Worm (Caenorhabditis elegans) whole organism, early embryonic: ENCODE results near the gene moc-5.

ENCODE experiments used
- B0310.2 ChIP-seq: sonication (generic microtip); optimal IDR thresholded peaks from 2 replicates; lab custom pipeline; 2016; ENCODE audit warnings: mild to moderate bottlenecking, missing genetic modification characterization, missing compliant biosample characterization
- F13C5.2 ChIP-seq: sonication (generic microtip); optimal IDR thresholded peaks from 2 replicates; lab custom pipeline; 2017; ENCODE audit warnings: mild to moderate bottlenecking, missing genetic modification characterization, inconsistent platforms, missing compliant biosample characterization
- aly-1 ChIP-seq: sonication (generic microtip); optimal IDR thresholded peaks from 2 replicates; lab custom pipeline; 2016; ENCODE audit warnings: missing genetic modification characterization, missing compliant biosample characterization
- ama-1 ChIP-seq: fragments of 150-350 bp; optimal IDR thresholded peaks from 2 replicates; lab custom pipeline; 2014
- ceh-36 ChIP-seq: sonication (generic microtip); optimal IDR thresholded peaks from 2 replicates; lab custom pipeline; 2016; ENCODE audit warnings: missing genetic modification characterization, inconsistent platforms, missing compliant biosample characterization
- flt-1 ChIP-seq: fragments of 200-800 bp; sonication (Bioruptor generic); IDR thresholded peaks from 2 replicates; pipeline ENCODE4 v1.3.6; 2022; ENCODE audit warnings: missing genetic modification characterization, missing compliant biosample characterization
- hmbx-1 ChIP-seq: sonication (generic microtip); optimal IDR thresholded peaks from 2 replicates; lab custom pipeline; 2016; ENCODE audit warnings: mild to moderate bottlenecking, missing genetic modification characterization, missing compliant biosample characterization
- hmg-4 ChIP-seq: fragments of 200-800 bp; sonication (Bioruptor generic); optimal IDR thresholded peaks from 2 replicates; lab custom pipeline; 2018; ENCODE audit warnings: mild to moderate bottlenecking, missing genetic modification characterization, missing compliant biosample characterization
- hnd-1 ChIP-seq: sonication (generic microtip); optimal IDR thresholded peaks from 2 replicates; lab custom pipeline; 2016; ENCODE audit warnings: missing genetic modification characterization, missing compliant biosample characterization
- scrt-1 ChIP-seq: fragments of 200-800 bp; sonication (Bioruptor generic); IDR thresholded peaks from 2 replicates; pipeline ENCODE4 v1.3.6; 2022; ENCODE audit warnings: missing genetic modification characterization, missing compliant biosample characterization
- tbx-11 ChIP-seq: fragments of 200-800 bp; sonication (Bioruptor generic); IDR thresholded peaks from 2 replicates; pipeline ENCODE4 v1.3.6; 2022; ENCODE audit warnings: missing genetic modification characterization, missing compliant biosample characterization
- tbx-37 ChIP-seq: fragments of 200-800 bp; sonication (Bioruptor generic); conservative IDR thresholded peaks from 2 replicates; pipeline ENCODE4 v1.3.6; 2022; ENCODE audit warnings: missing genetic modification reagents, missing genetic modification characterization, missing compliant biosample characterization
- tra-4 ChIP-seq: sonication (generic microtip); optimal IDR thresholded peaks from 2 replicates; lab custom pipeline; 2017; ENCODE audit warnings: missing genetic modification characterization, missing compliant biosample characterization

- no peak for TF ChIP-seq ama-1 (lab: Kevin White, UChicago)
- TF ChIP-seq hmbx-1 (tag; lab: Kevin White, UChicago): no peak
- no peak for TF ChIP-seq tbx-11
- TF ChIP-seq hnd-1 (tag; lab: Kevin White, UChicago): no peak
- no peak for TF ChIP-seq hmg-4 (GFP tag; lab: Kevin White, UChicago)
- TF ChIP-seq B0310.2 (tag; lab: Kevin White, UChicago): no peak
- TF ChIP-seq scrt-1: no peak
- no peak for TF ChIP-seq flt-1 (GFP tag; lab: Robert Waterston, UW)
- no peak for TF ChIP-seq aly-1 (tag; lab: Kevin White, UChicago)
- no peak for TF ChIP-seq tbx-37 (GFP tag; lab: Robert Waterston, UW)
- no peak for TF ChIP-seq F13C5.2 (tag; lab: Kevin White, UChicago)
- no peak for TF ChIP-seq tra-4
- no peak for TF ChIP-seq ceh-36 (tag; lab: Kevin White, UChicago)
Measured at ce11 chrX:9537538-9538172, 28.1 kb downstream of the moc-5 start.
